Worm (Caenorhabditis elegans) whole organism, L4/young adult: Measurements from ENCODE around the gene ttc-39B.

ENCODE experiments used
- W03F9.2 ChIP-seq: fragments of 150-350 bp; optimal IDR thresholded peaks from 2 replicates; lab custom pipeline; 2014; ENCODE audit warnings: missing biosample characterization, missing genetic modification characterization
- dao-5 ChIP-seq: sonication (generic microtip); optimal IDR thresholded peaks from 2 replicates; lab custom pipeline; 2016; ENCODE audit warnings: missing genotype, missing genetic modification characterization, moderate library complexity, missing compliant biosample characterization
- him-1 ChIP-seq: sonication (generic microtip); optimal IDR thresholded peaks from 2 replicates; lab custom pipeline; 2016; ENCODE audit warnings: missing genotype, missing genetic modification reagents, missing genetic modification characterization, missing compliant biosample characterization

DNA sequence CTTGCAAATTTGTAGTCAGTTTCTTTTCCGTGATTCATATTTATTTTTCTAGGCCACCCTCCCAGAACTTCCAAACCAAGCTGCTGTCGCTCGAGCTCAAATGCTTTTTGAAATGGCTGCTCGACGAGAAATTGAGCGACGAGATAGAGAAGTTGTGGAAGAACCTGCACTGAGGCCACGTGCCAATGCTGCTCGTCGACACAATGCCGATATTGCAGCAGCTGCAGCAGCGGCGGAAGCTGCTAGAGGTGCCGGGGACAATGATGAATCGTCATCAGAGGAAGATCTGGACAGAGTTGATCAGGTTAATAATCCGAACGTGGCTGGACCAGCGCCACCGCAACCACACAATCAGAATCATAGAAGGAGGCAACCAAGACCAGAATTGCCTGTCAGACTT is 39.6 kb upstream of the ttc-39B start:
- TF ChIP-seq W03F9.2 (tag; lab: Kevin White, UChicago) (no peak), him-1 (tag; lab: Kevin White, UChicago) (no peak), dao-5 (tag; lab: Kevin White, UChicago) (no peak)
